Fruit fly (Drosophila melanogaster) whole organism, embryonic: ENCODE data around the gene ftz-f1.

Source experiments
- Atf-2 ChIP-seq: fragments of 200-800 bp; sonication (Bioruptor generic); optimal IDR thresholded peaks from 2 replicates; lab custom pipeline; 2016; ENCODE audit warnings: missing biosample characterization, missing genetic modification characterization
- Blimp-1 ChIP-seq: fragments of 200-800 bp; sonication (Bioruptor generic); optimal IDR thresholded peaks from 3 replicates; lab custom pipeline; 2018; ENCODE audit warnings: missing biosample characterization, missing genetic modification characterization, mild to moderate bottlenecking, moderate library complexity, missing genetic modification reagents
- C15 ChIP-seq: fragments of 200-800 bp; sonication (Bioruptor generic); IDR thresholded peaks from 3 replicates; pipeline ENCODE4 v1.3.6; 2022; ENCODE audit warnings: missing biosample characterization, missing genetic modification characterization
- CG10321 ChIP-seq: fragments of 200-800 bp; sonication (Bioruptor generic); IDR thresholded peaks from 2 replicates; pipeline ENCODE4 v1.3.6; 2022; ENCODE audit warnings: missing biosample characterization, missing genetic modification characterization
- CG11398 ChIP-seq: fragments of 200-800 bp; sonication (Bioruptor generic); optimal IDR thresholded peaks from 2 replicates; lab custom pipeline; 2016; ENCODE audit warnings: missing biosample characterization, missing genetic modification characterization
- CG12236 ChIP-seq: fragments of 200-800 bp; sonication (Bioruptor generic); optimal IDR thresholded peaks from 2 replicates; lab custom pipeline; 2016; ENCODE audit warnings: missing biosample characterization, missing genetic modification characterization
- CG13624 ChIP-seq: fragments of 200-800 bp; sonication (Bioruptor generic); optimal IDR thresholded peaks from 2 replicates; lab custom pipeline; 2016; ENCODE audit warnings: missing biosample characterization, missing genetic modification characterization
- CG13775 ChIP-seq: fragments of 200-800 bp; sonication (Bioruptor generic); optimal IDR thresholded peaks from 3 replicates; lab custom pipeline; 2017; ENCODE audit warnings: missing biosample characterization, mild to moderate bottlenecking, missing genetic modification characterization
- CG15514 ChIP-seq: fragments of 200-800 bp; sonication (Bioruptor generic); optimal IDR thresholded peaks from 3 replicates; lab custom pipeline; 2017; ENCODE audit warnings: missing biosample characterization, missing genetic modification characterization, mild to moderate bottlenecking, moderate library complexity, missing genetic modification reagents
- CG17361 ChIP-seq: fragments of 200-800 bp; sonication (Bioruptor generic); IDR thresholded peaks from 3 replicates; pipeline ENCODE4 v1.3.6; 2022; ENCODE audit warnings: missing biosample characterization, missing genetic modification characterization
- CG2120 ChIP-seq: fragments of 200-800 bp; sonication (Bioruptor generic); optimal IDR thresholded peaks from 3 replicates; lab custom pipeline; 2016; ENCODE audit warnings: missing biosample characterization, missing genetic modification characterization
- CG2712 ChIP-seq: fragments of 200-800 bp; optimal IDR thresholded peaks from 3 replicates; lab custom pipeline; 2019; ENCODE audit warnings: missing biosample characterization, mild to moderate bottlenecking, missing genetic modification characterization, moderate library complexity
- CG3847 ChIP-seq: fragments of 200-800 bp; sonication (Bioruptor generic); IDR thresholded peaks from 2 replicates; pipeline ENCODE4 v1.3.6; 2022; ENCODE audit warnings: missing biosample characterization, missing genetic modification characterization
- CG5245 ChIP-seq: fragments of 200-800 bp; sonication (Bioruptor generic); optimal IDR thresholded peaks from 3 replicates; lab custom pipeline; 2016; ENCODE audit warnings: missing biosample characterization, missing genetic modification characterization
- CG8944 ChIP-seq: fragments of 200-800 bp; sonication (Bioruptor generic); optimal IDR thresholded peaks from 3 replicates; lab custom pipeline; 2016; ENCODE audit warnings: missing biosample characterization, missing genetic modification characterization
- CrebB ChIP-seq: fragments of 200-800 bp; sonication (Bioruptor generic); optimal IDR thresholded peaks from 3 replicates; lab custom pipeline; 2018; ENCODE audit warnings: missing biosample characterization, mild to moderate bottlenecking, missing genetic modification characterization
- Dbx ChIP-seq: fragments of 200-800 bp; sonication (Bioruptor generic); IDR thresholded peaks from 3 replicates; pipeline ENCODE4 v1.3.6; 2022; ENCODE audit warnings: missing biosample characterization, missing genetic modification characterization
- Dek ChIP-seq: fragments of 200-800 bp; sonication (Bioruptor generic); optimal IDR thresholded peaks from 3 replicates; lab custom pipeline; 2019; ENCODE audit warnings: missing biosample characterization, mild to moderate bottlenecking, missing genetic modification characterization, moderate library complexity
- Ets65A ChIP-seq: fragments of 200-800 bp; sonication (Bioruptor generic); peaks from one replicate; lab custom pipeline; 2016; ENCODE audit warnings: missing biosample characterization, missing genetic modification characterization
- H2.0 ChIP-seq: fragments of 200-800 bp; sonication (Bioruptor generic); IDR thresholded peaks from 2 replicates; pipeline ENCODE4 v1.3.6; 2022; ENCODE audit warnings: missing biosample characterization, missing genetic modification characterization
- HmgZ ChIP-seq: fragments of 200-800 bp; sonication (Bioruptor generic); optimal IDR thresholded peaks from 2 replicates; lab custom pipeline; 2018; ENCODE audit warnings: missing biosample characterization, mild to moderate bottlenecking, missing genetic modification characterization
- Hmr ChIP-seq: fragments of 200-800 bp; sonication (Bioruptor generic); optimal IDR thresholded peaks from 3 replicates; lab custom pipeline; 2017; ENCODE audit warnings: mild to moderate bottlenecking, missing biosample characterization, missing genetic modification reagents, missing genetic modification characterization
- Hsf ChIP-seq: fragments of 200-800 bp; sonication (Bioruptor generic); optimal IDR thresholded peaks from 3 replicates; lab custom pipeline; 2016; ENCODE audit warnings: missing biosample characterization, missing genetic modification characterization
- Jarid2 ChIP-seq: fragments of 200-800 bp; sonication (Bioruptor generic); optimal IDR thresholded peaks from 3 replicates; lab custom pipeline; 2017; ENCODE audit warnings: mild to moderate bottlenecking, missing biosample characterization, missing genetic modification reagents, missing genetic modification characterization
- MESR4 ChIP-seq: fragments of 200-800 bp; sonication (Bioruptor generic); optimal IDR thresholded peaks from 2 replicates; lab custom pipeline; 2018; ENCODE audit warnings: missing biosample characterization, mild to moderate bottlenecking, missing genetic modification characterization, moderate library complexity
- Max ChIP-seq: fragments of 200-800 bp; sonication (Bioruptor generic); optimal IDR thresholded peaks from 2 replicates; lab custom pipeline; 2016; ENCODE audit warnings: missing biosample characterization, mild to moderate bottlenecking, missing genetic modification characterization
- Myb ChIP-seq: fragments of 200-800 bp; sonication (Bioruptor generic); optimal IDR thresholded peaks from 2 replicates; lab custom pipeline; 2016; ENCODE audit warnings: missing biosample characterization, missing genetic modification characterization
- NK7.1 ChIP-seq: fragments of 200-800 bp; sonication (Bioruptor generic); optimal IDR thresholded peaks from 3 replicates; lab custom pipeline; 2016; ENCODE audit warnings: missing biosample characterization, missing genetic modification characterization
- Opbp ChIP-seq: fragments of 200-800 bp; sonication (Bioruptor generic); IDR thresholded peaks from 3 replicates; pipeline ENCODE4 v1.3.6; 2022; ENCODE audit warnings: missing biosample characterization, missing genetic modification characterization; ENCODE audit not compliant: partially characterized antibody
- Sox102F ChIP-seq: fragments of 200-800 bp; sonication (Bioruptor generic); optimal IDR thresholded peaks from 2 replicates; lab custom pipeline; 2018; ENCODE audit warnings: missing biosample characterization, mild to moderate bottlenecking, missing genetic modification characterization, moderate library complexity
- Trl ChIP-seq, 3 experiments: fragments of >200 bp in 2 of 3; fragments of 200-800 bp in 1 of 3; sonication (Bioruptor generic) in 1 of 3; optimal IDR thresholded peaks; 2 replicates in 1 of 3; 3 replicates in 2 of 3; lab custom pipeline; 2016 to 2017; ENCODE audit warnings: missing biosample characterization in 1 of 3, missing genetic modification characterization in 1 of 3
- dmrt11E ChIP-seq: fragments of 200-800 bp; sonication (Bioruptor generic); optimal IDR thresholded peaks from 3 replicates; lab custom pipeline; 2018; ENCODE audit warnings: missing biosample characterization, mild to moderate bottlenecking, missing genetic modification characterization, moderate library complexity
- dmrt99B ChIP-seq: fragments of 200-800 bp; sonication (Bioruptor generic); optimal IDR thresholded peaks from 2 replicates; lab custom pipeline; 2018; ENCODE audit warnings: missing biosample characterization, mild to moderate bottlenecking, missing genetic modification characterization, moderate library complexity
- eyg ChIP-seq: fragments of 200-800 bp; sonication (Bioruptor generic); optimal IDR thresholded peaks from 3 replicates; lab custom pipeline; 2016; ENCODE audit warnings: missing biosample characterization, missing genetic modification characterization
- fd96Cb ChIP-seq: fragments of 200-800 bp; sonication (Bioruptor generic); optimal IDR thresholded peaks from 2 replicates; lab custom pipeline; 2018; ENCODE audit warnings: missing biosample characterization, mild to moderate bottlenecking, missing genetic modification characterization, moderate library complexity
- kay ChIP-seq: fragments of 200-800 bp; sonication (Bioruptor generic); optimal IDR thresholded peaks from 2 replicates; lab custom pipeline; 2016; ENCODE audit warnings: missing biosample characterization, missing genetic modification characterization
- lmd ChIP-seq: fragments of 200-800 bp; sonication (Bioruptor generic); IDR thresholded peaks from 2 replicates; pipeline ENCODE4 v1.3.6; 2022; ENCODE audit warnings: missing biosample characterization, missing genetic modification characterization
- nau ChIP-seq: fragments of 200-800 bp; sonication (Bioruptor generic); optimal IDR thresholded peaks from 3 replicates; lab custom pipeline; 2017; ENCODE audit warnings: missing biosample characterization, mild to moderate bottlenecking, missing genetic modification characterization, missing genetic modification reagents
- p53 ChIP-seq: fragments of 200-800 bp; sonication (Bioruptor generic); optimal IDR thresholded peaks from 2 replicates; lab custom pipeline; 2016; ENCODE audit warnings: missing biosample characterization, missing genetic modification characterization
- phol ChIP-seq: fragments of 200-800 bp; sonication (Bioruptor generic); optimal IDR thresholded peaks from 3 replicates; lab custom pipeline; 2018; ENCODE audit warnings: missing biosample characterization, mild to moderate bottlenecking, missing genetic modification characterization, moderate library complexity
- repo ChIP-seq: fragments of 200-800 bp; sonication (Bioruptor generic); optimal IDR thresholded peaks from 2 replicates; lab custom pipeline; 2016; ENCODE audit warnings: missing biosample characterization, missing genetic modification characterization
- row ChIP-seq: fragments of 200-800 bp; sonication (Bioruptor generic); IDR thresholded peaks from 3 replicates; pipeline ENCODE4 v1.3.6; 2022; ENCODE audit warnings: missing biosample characterization, missing genetic modification characterization
- sc ChIP-seq, 3 experiments: fragments of >200 bp in 2 of 3; fragments of 200-800 bp in 1 of 3; sonication (Bioruptor generic) in 1 of 3; optimal IDR thresholded peaks; 2 replicates in 2 of 3; 3 replicates in 1 of 3; lab custom pipeline; 2017; ENCODE audit warnings: mild to moderate bottlenecking in 1 of 3, missing biosample characterization in 1 of 3, missing genetic modification characterization in 1 of 3, missing genetic modification reagents in 1 of 3
- sd ChIP-seq: fragments of 200-800 bp; sonication (Bioruptor generic); optimal IDR thresholded peaks from 3 replicates; lab custom pipeline; 2018; ENCODE audit warnings: missing biosample characterization, mild to moderate bottlenecking, missing genetic modification characterization, moderate library complexity
- ssp ChIP-seq: fragments of 200-800 bp; sonication (Bioruptor generic); IDR thresholded peaks from 2 replicates; pipeline ENCODE4 v1.3.6; 2022; ENCODE audit warnings: missing biosample characterization, missing genetic modification characterization
- stwl ChIP-seq: fragments of 200-800 bp; sonication (Bioruptor generic); optimal IDR thresholded peaks from 3 replicates; lab custom pipeline; 2018; ENCODE audit warnings: missing biosample characterization, mild to moderate bottlenecking, missing genetic modification characterization, moderate library complexity
- tap ChIP-seq: fragments of 200-800 bp; optimal IDR thresholded peaks from 3 replicates; lab custom pipeline; 2019; ENCODE audit warnings: missing biosample characterization, mild to moderate bottlenecking, missing genetic modification characterization, moderate library complexity
- tin ChIP-seq: fragments of 200-800 bp; sonication (Bioruptor generic); optimal IDR thresholded peaks from 3 replicates; lab custom pipeline; 2016; ENCODE audit warnings: missing biosample characterization, missing genetic modification characterization
- zf30C ChIP-seq: fragments of 200-800 bp; sonication (Bioruptor generic); optimal IDR thresholded peaks from 3 replicates; lab custom pipeline; 2018; ENCODE audit warnings: missing biosample characterization, mild to moderate bottlenecking, missing genetic modification characterization

Gene ftz-f1

DNA sequence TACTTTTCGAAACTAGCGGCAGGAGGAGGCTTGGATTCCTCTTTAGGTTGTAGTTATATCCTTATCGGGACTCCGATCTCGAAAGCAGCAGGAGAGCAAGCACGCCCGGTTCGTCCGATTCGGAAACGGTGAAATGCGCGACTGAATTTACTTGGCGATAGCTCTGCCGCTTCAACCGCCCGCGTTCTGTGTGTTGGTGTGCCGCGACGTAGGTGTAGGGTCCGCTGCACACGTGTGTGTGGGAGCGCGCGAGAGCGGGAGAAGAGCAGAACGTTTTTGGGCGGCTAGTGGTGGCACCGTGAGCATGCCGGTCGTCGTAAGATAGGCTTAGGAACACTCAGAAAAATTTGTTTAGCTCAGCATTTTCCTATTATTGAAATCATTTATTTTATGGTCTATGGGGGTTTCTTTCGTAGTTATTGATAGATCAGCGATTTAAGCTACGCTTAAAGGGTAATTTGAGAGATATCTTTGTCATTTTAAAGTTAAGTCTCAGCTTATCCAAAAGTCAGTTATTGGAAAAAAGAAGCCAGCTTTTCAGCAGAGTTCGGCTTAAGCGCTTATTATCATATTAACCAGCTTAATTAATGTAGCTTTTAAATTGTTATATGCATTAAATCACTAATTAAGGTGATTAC lies 39.4 kb upstream of the ftz-f1 start (continued):
- peak; percentile 34 for TF ChIP-seq sd (tag; lab: Kevin White, UChicago)
- TF ChIP-seq Atf-2 (GFP tag; lab: Kevin White, UChicago) = peak; percentile 32
- peak; percentile 24 for TF ChIP-seq phol (tag; lab: Kevin White, UChicago)
- TF ChIP-seq Dbx (GFP tag; lab: Robert Waterston, UW) = no peak
- no peak for TF ChIP-seq MESR4 (GFP tag; lab: Kevin White, UChicago)
- TF ChIP-seq Ets65A = peak; percentile 20
- peak; percentile 26 for TF ChIP-seq Hmr (GFP tag; lab: Kevin White, UChicago)
- TF ChIP-seq NK7.1 (GFP tag; lab: Kevin White, UChicago) = peak; percentile 44
- TF ChIP-seq row (GFP tag; lab: Robert Waterston, UW) = no peak
- TF ChIP-seq CG15514 (GFP tag; lab: Kevin White, UChicago) = peak; percentile 6
- TF ChIP-seq p53 (GFP tag; lab: Kevin White, UChicago) = no peak
- TF ChIP-seq repo = peak; percentile 11
- TF ChIP-seq CG3847 (GFP tag; lab: Robert Waterston, UW) = no peak
- no peak for TF ChIP-seq CG17361 (GFP tag; lab: Robert Waterston, UW)
- TF ChIP-seq ssp (GFP tag; lab: Robert Waterston, UW) = no peak
- TF ChIP-seq CG12236 (GFP tag; lab: Kevin White, UChicago) = no peak
- no peak for TF ChIP-seq Opbp (GFP tag; lab: Robert Waterston, UW)
- TF ChIP-seq CG11398 (GFP tag; lab: Kevin White, UChicago) = peak; percentile 10
- peak; percentile 20 for TF ChIP-seq CG13624 (GFP tag; lab: Kevin White, UChicago)
- TF ChIP-seq CG5245 (GFP tag; lab: Kevin White, UChicago) = peak; percentile 22
- TF ChIP-seq CG10321 (GFP tag; lab: Robert Waterston, UW) = no peak
- TF ChIP-seq sc (optimal IDR thresholded peaks at IDR 0.05; lab: Kevin White, UChicago) = no peak
- no peak for TF ChIP-seq sc (GFP tag; optimal IDR thresholded peaks at IDR 0.05; lab: Kevin White, UChicago)
- TF ChIP-seq dmrt11E = peak; percentile 25
- peak; percentile 2 for TF ChIP-seq Myb
- TF ChIP-seq stwl (tag; lab: Kevin White, UChicago) = peak; percentile 24
- TF ChIP-seq Trl (optimal IDR thresholded peaks at IDR 0.05; lab: Kevin White, UChicago) = peak; percentile 70 to 87
- TF ChIP-seq Trl (GFP tag; optimal IDR thresholded peaks at IDR 0.05; lab: Kevin White, UChicago) = peak; percentile 14
- TF ChIP-seq fd96Cb (tag; lab: Kevin White, UChicago) = peak; percentile 13
- TF ChIP-seq Jarid2 = peak; percentile 93
- peak; percentile 47 for TF ChIP-seq Hsf (GFP tag; lab: Kevin White, UChicago)
- peak; percentile 88 for TF ChIP-seq zf30C (GFP tag; lab: Kevin White, UChicago)
- TF ChIP-seq Dek (tag; lab: Kevin White, UChicago) = peak; percentile 8
- TF ChIP-seq tap (tag; lab: Kevin White, UChicago) = peak; percentile 10
- TF ChIP-seq CG8944 (GFP tag; lab: Kevin White, UChicago) = peak; percentile 4
- peak; percentile 42 for TF ChIP-seq tin (GFP tag; lab: Kevin White, UChicago)
- TF ChIP-seq kay (GFP tag; lab: Kevin White, UChicago) = peak; percentile 4
- peak; percentile 33 for TF ChIP-seq dmrt99B (tag; lab: Kevin White, UChicago)
- TF ChIP-seq H2.0 (GFP tag; lab: Robert Waterston, UW) = no peak
- peak; percentile 15 for TF ChIP-seq CG13775 (GFP tag; lab: Kevin White, UChicago)
- peak; percentile 55 for TF ChIP-seq CG2712 (tag; lab: Kevin White, UChicago)
- TF ChIP-seq CG2120 = peak; percentile 31
- peak; percentile 11 for TF ChIP-seq Blimp-1 (GFP tag; lab: Kevin White, UChicago)
- TF ChIP-seq Sox102F (GFP tag; lab: Kevin White, UChicago) = peak; percentile 9
- TF ChIP-seq CrebB (tag; lab: Kevin White, UChicago) = peak; percentile 56
- TF ChIP-seq C15 (GFP tag; lab: Robert Waterston, UW) = no peak
- TF ChIP-seq Max (GFP tag; lab: Kevin White, UChicago) = no peak
- TF ChIP-seq eyg (GFP tag; lab: Kevin White, UChicago) = peak; percentile 49
- TF ChIP-seq HmgZ (tag; lab: Kevin White, UChicago) = peak; percentile 17
- peak; percentile 7 for TF ChIP-seq nau
- TF ChIP-seq lmd (GFP tag; lab: Robert Waterston, UW) = no peak
